Worm (Caenorhabditis elegans) whole organism, L4 larva: ENCODE measurements around the gene C45B2.3.

Source experiments
- D1046.2 ChIP-seq: fragments of 200-800 bp; sonication (Bioruptor generic); IDR thresholded peaks from 2 replicates; pipeline ENCODE4 v1.3.6; 2022; ENCODE audit warnings: missing genetic modification characterization, missing compliant biosample characterization
- F10B5.3 ChIP-seq: sonication (generic microtip); optimal IDR thresholded peaks from 2 replicates; lab custom pipeline; 2016; ENCODE audit warnings: mild to moderate bottlenecking, missing genetic modification characterization, missing compliant biosample characterization
- F26F4.8 ChIP-seq: fragments of 200-800 bp; sonication (Bioruptor generic); conservative IDR thresholded peaks from 2 replicates; pipeline ENCODE4 v1.3.6; 2022; ENCODE audit warnings: missing genetic modification characterization, missing compliant biosample characterization
- F49E8.2 ChIP-seq: sonication (generic microtip); optimal IDR thresholded peaks from 2 replicates; lab custom pipeline; 2016; ENCODE audit warnings: missing compliant biosample characterization, mild to moderate bottlenecking, missing genetic modification characterization, borderline replicate concordance
- T20F7.1 ChIP-seq: fragments of 200-800 bp; sonication (Bioruptor generic); optimal IDR thresholded peaks from 2 replicates; lab custom pipeline; 2018; ENCODE audit warnings: mild to moderate bottlenecking, missing genetic modification characterization, missing compliant biosample characterization
- Y48G9A.11 ChIP-seq: fragments of 200-800 bp; sonication (Bioruptor generic); IDR thresholded peaks from 2 replicates; pipeline ENCODE4 v1.3.6; 2022; ENCODE audit warnings: missing genetic modification reagents, missing genetic modification characterization, missing compliant biosample characterization
- Y75B8A.6 ChIP-seq: fragments of 200-800 bp; sonication (Bioruptor generic); IDR thresholded peaks from 2 replicates; pipeline ENCODE4 v1.3.6; 2022; ENCODE audit warnings: missing genetic modification reagents, missing genetic modification characterization, missing compliant biosample characterization
- ZK546.5 ChIP-seq, 2 experiments: sonication (generic microtip); optimal IDR thresholded peaks; 2 replicates each; lab custom pipeline; 2017; ENCODE audit warnings: missing biosample characterization in 2 of 2, missing genetic modification characterization in 2 of 2
- aly-2 ChIP-seq: sonication (generic microtip); optimal IDR thresholded peaks from 2 replicates; lab custom pipeline; 2018; ENCODE audit warnings: missing biosample characterization, missing genetic modification characterization
- ama-1 ChIP-seq: fragments of 150-350 bp; optimal IDR thresholded peaks from 2 replicates; lab custom pipeline; 2014; ENCODE audit warnings: inconsistent platforms, mixed read lengths
- ceh-20 ChIP-seq: fragments of 200-800 bp; sonication (Bioruptor generic); IDR thresholded peaks from 2 replicates; pipeline ENCODE4 v1.3.6; 2022; ENCODE audit warnings: missing genetic modification reagents, missing genetic modification characterization, missing compliant biosample characterization
- ceh-32 ChIP-seq: sonication (generic microtip); optimal IDR thresholded peaks from 2 replicates; lab custom pipeline; 2016; ENCODE audit warnings: mild to moderate bottlenecking, missing genetic modification characterization, missing compliant biosample characterization; ENCODE audit not compliant: poor library complexity
- ceh-82 ChIP-seq: sonication (generic microtip); optimal IDR thresholded peaks from 2 replicates; lab custom pipeline; 2017; ENCODE audit warnings: missing biosample characterization, missing genetic modification characterization
- ctbp-1 ChIP-seq: fragments of 200-800 bp; sonication (Bioruptor generic); IDR thresholded peaks from 2 replicates; pipeline ENCODE4 v1.3.6; 2022; ENCODE audit warnings: missing genetic modification reagents, missing genetic modification characterization, missing compliant biosample characterization
- daf-19 ChIP-seq: fragments of 200-800 bp; sonication (Bioruptor generic); conservative IDR thresholded peaks from 2 replicates; pipeline ENCODE4 v1.3.6; 2022; ENCODE audit warnings: missing genetic modification characterization, missing compliant biosample characterization
- dmd-6 ChIP-seq: fragments of 200-800 bp; sonication (Bioruptor generic); IDR thresholded peaks from 2 replicates; pipeline ENCODE4 v1.3.6; 2022; ENCODE audit warnings: missing genetic modification reagents, missing genetic modification characterization, missing compliant biosample characterization
- dmd-8 ChIP-seq: fragments of 200-800 bp; sonication (Bioruptor generic); IDR thresholded peaks from 2 replicates; pipeline ENCODE4 v1.3.6; 2022; ENCODE audit warnings: missing genetic modification characterization, missing compliant biosample characterization
- egl-27 ChIP-seq: sonication (generic microtip); optimal IDR thresholded peaks from 3 replicates; lab custom pipeline; 2017; ENCODE audit warnings: missing biosample characterization, missing genetic modification reagents, missing genetic modification characterization
- fos-1 ChIP-seq: fragments of 150-350 bp; optimal IDR thresholded peaks from 2 replicates; lab custom pipeline; 2014; ENCODE audit warnings: missing biosample characterization, missing genetic modification characterization
- hlh-11 ChIP-seq: fragments of 200-800 bp; sonication (Bioruptor generic); optimal IDR thresholded peaks from 2 replicates; lab custom pipeline; 2018; ENCODE audit warnings: mild to moderate bottlenecking, missing genetic modification characterization, missing compliant biosample characterization
- lim-7 ChIP-seq: fragments of 200-800 bp; sonication (Bioruptor generic); IDR thresholded peaks from 2 replicates; pipeline ENCODE4 v1.3.6; 2022; ENCODE audit warnings: missing genetic modification characterization, missing compliant biosample characterization
- lin-29 ChIP-seq: fragments of 200-800 bp; sonication (Bioruptor generic); IDR thresholded peaks from 2 replicates; pipeline ENCODE4 v1.3.6; 2022; ENCODE audit warnings: missing genetic modification reagents, missing genetic modification characterization, missing compliant biosample characterization
- lsy-2 ChIP-seq, 2 experiments: fragments of 150-350 bp in 1 of 2; sonication (generic microtip) in 1 of 2; optimal IDR thresholded peaks; 2 replicates each; lab custom pipeline; 2014 to 2017; ENCODE audit warnings: missing biosample characterization in 2 of 2, missing genetic modification characterization in 2 of 2
- madf-5 ChIP-seq, 2 experiments: fragments of 200-800 bp; sonication (Bioruptor generic); IDR thresholded peaks; 2 replicates each; pipeline ENCODE4 v1.3.6; 2022; ENCODE audit warnings: missing compliant biosample characterization in 2 of 2, missing genetic modification characterization in 2 of 2
- mdl-1 ChIP-seq, 2 experiments: fragments of 150-350 bp in 1 of 2; sonication (generic microtip) in 1 of 2; optimal IDR thresholded peaks; 2 replicates each; lab custom pipeline; 2014 to 2017; ENCODE audit warnings: missing biosample characterization in 2 of 2, missing genetic modification characterization in 2 of 2
- mdt-29 ChIP-seq: fragments of 200-800 bp; sonication (Bioruptor generic); IDR thresholded peaks from 2 replicates; pipeline ENCODE4 v1.3.6; 2022; ENCODE audit warnings: missing genetic modification reagents, missing genetic modification characterization, missing compliant biosample characterization
- mes-2 ChIP-seq: sonication (generic microtip); optimal IDR thresholded peaks from 2 replicates; lab custom pipeline; 2016; ENCODE audit warnings: missing genotype, mild to moderate bottlenecking, missing genetic modification characterization, missing compliant biosample characterization; ENCODE audit not compliant: poor library complexity, severe bottlenecking
- nhr-102 ChIP-seq: sonication (generic microtip); optimal IDR thresholded peaks from 2 replicates; lab custom pipeline; 2016; ENCODE audit warnings: mild to moderate bottlenecking, missing genetic modification characterization, moderate library complexity, missing compliant biosample characterization
- nhr-111 ChIP-seq: fragments of 200-800 bp; sonication (Bioruptor generic); optimal IDR thresholded peaks from 2 replicates; lab custom pipeline; 2018; ENCODE audit warnings: mild to moderate bottlenecking, missing genetic modification characterization, missing compliant biosample characterization
- nhr-237 ChIP-seq: sonication (generic microtip); optimal IDR thresholded peaks from 2 replicates; lab custom pipeline; 2017; ENCODE audit warnings: missing biosample characterization, missing genetic modification characterization
- nhr-25 ChIP-seq: sonication (generic microtip); optimal IDR thresholded peaks from 2 replicates; lab custom pipeline; 2017; ENCODE audit warnings: missing genetic modification characterization, mild to moderate bottlenecking, missing compliant biosample characterization, antibody characterized with exemption, moderate library complexity, borderline replicate concordance; ENCODE audit not compliant: insufficient read depth
- nhr-28 ChIP-seq: fragments of 150-350 bp; optimal IDR thresholded peaks from 2 replicates; lab custom pipeline; 2014; ENCODE audit warnings: missing biosample characterization, missing genetic modification characterization
- nhr-41 ChIP-seq: fragments of 200-800 bp; sonication (Bioruptor generic); IDR thresholded peaks from 2 replicates; pipeline ENCODE4 v1.3.6; 2022; ENCODE audit warnings: missing genetic modification reagents, missing genetic modification characterization, missing compliant biosample characterization
- nhr-42 ChIP-seq: fragments of 200-800 bp; sonication (Bioruptor generic); IDR thresholded peaks from 2 replicates; pipeline ENCODE4 v1.3.6; 2022; ENCODE audit warnings: missing genetic modification characterization, missing compliant biosample characterization
- nhr-77 ChIP-seq: fragments of 150-350 bp; optimal IDR thresholded peaks from 2 replicates; lab custom pipeline; 2014; ENCODE audit warnings: missing biosample characterization, missing genetic modification characterization
- pqm-1 ChIP-seq: sonication (generic microtip); optimal IDR thresholded peaks from 2 replicates; lab custom pipeline; 2017; ENCODE audit warnings: missing biosample characterization, missing genetic modification characterization
- skn-1 ChIP-seq: fragments of 150-350 bp; optimal IDR thresholded peaks from 2 replicates; lab custom pipeline; 2014; ENCODE audit warnings: missing biosample characterization, missing genetic modification characterization
- snpc-1.2 ChIP-seq: fragments of 200-800 bp; sonication (Bioruptor generic); IDR thresholded peaks from 2 replicates; pipeline ENCODE4 v1.3.6; 2022; ENCODE audit warnings: missing genetic modification reagents, missing genetic modification characterization, missing compliant biosample characterization
- tag-97 ChIP-seq: fragments of 200-800 bp; sonication (Bioruptor generic); IDR thresholded peaks from 2 replicates; pipeline ENCODE4 v1.3.6; 2022; ENCODE audit warnings: missing genetic modification characterization, missing compliant biosample characterization
- tra-1 ChIP-seq: fragments of 200-800 bp; sonication (Bioruptor generic); IDR thresholded peaks from 2 replicates; pipeline ENCODE4 v1.3.6; 2022; ENCODE audit warnings: missing genetic modification reagents, missing genetic modification characterization, missing compliant biosample characterization
- unc-130 ChIP-seq: sonication (generic microtip); optimal IDR thresholded peaks from 2 replicates; lab custom pipeline; 2016; ENCODE audit warnings: missing genetic modification reagents, missing genetic modification characterization, missing compliant biosample characterization
- unc-39 ChIP-seq: sonication (generic microtip); optimal IDR thresholded peaks from 2 replicates; lab custom pipeline; 2017; ENCODE audit warnings: missing biosample characterization, missing genetic modification characterization
- unc-62 ChIP-seq, 3 experiments: fragments of 150-350 bp in 1 of 3; sonication (generic microtip); optimal IDR thresholded peaks in 2 of 3; peaks in 1 of 3; 1 replicate in 1 of 3; 2 replicates in 2 of 3; lab custom pipeline; 2014 to 2017; ENCODE audit warnings: missing biosample characterization in 3 of 3, missing genetic modification characterization in 3 of 3, missing genetic modification reagents in 3 of 3, missing genotype in 1 of 3
- vab-7 ChIP-seq: fragments of 200-800 bp; sonication (Bioruptor generic); IDR thresholded peaks from 2 replicates; pipeline ENCODE4 v1.3.6; 2022; ENCODE audit warnings: missing genetic modification reagents, missing genetic modification characterization, missing compliant biosample characterization
- ztf-11 ChIP-seq: fragments of 150-350 bp; optimal IDR thresholded peaks from 2 replicates; lab custom pipeline; 2014; ENCODE audit warnings: missing biosample characterization, missing genetic modification characterization

Gene C45B2.3

ce11 chrX:6081793-6082192 is 967 bp upstream of the C45B2.3 start:
- TF ChIP-seq ztf-11 (tag; lab: Kevin White, UChicago) (no peak), nhr-111 (GFP tag; lab: Kevin White, UChicago) (no peak), hlh-11 (peak; percentile 3), nhr-41 (GFP tag; lab: Robert Waterston, UW) (no peak), lin-29 (GFP tag; lab: Robert Waterston, UW) (no peak), dmd-6 (GFP tag; lab: Robert Waterston, UW) (peak; percentile 48; the same call in 1 of the 2 replicates), egl-27 (no peak), Y75B8A.6 (no peak), tra-1 (GFP tag; lab: Robert Waterston, UW) (0 out of 2 replicates have a peak, but pooled peaks have one; percentile 30), unc-39 (tag; lab: Kevin White, UChicago) (no peak), vab-7 (GFP tag; lab: Robert Waterston, UW) (no peak), pqm-1 (tag; lab: Kevin White, UChicago) (peak; percentile 40), nhr-102 (tag; lab: Kevin White, UChicago) (no peak), ama-1 (lab: Kevin White, UChicago) (no peak), snpc-1.2 (GFP tag; lab: Robert Waterston, UW) (no peak), nhr-28 (tag; lab: Kevin White, UChicago) (peak; percentile 81), mdl-1 (tag; optimal IDR thresholded peaks at IDR 0.05; lab: Kevin White, UChicago) (no peak), ceh-82 (tag; lab: Kevin White, UChicago) (no peak), nhr-42 (GFP tag; lab: Robert Waterston, UW) (no peak), nhr-77 (peak; percentile 7)

ce11 chrX:6084439-6084838 is 1.7 kb downstream of the C45B2.3 start, which contains the start of gene C45B2.2:
Gene C45B2.2, plus strand, starts transcription at chrX:6084739.
- TF ChIP-seq dmd-8 (GFP tag; lab: Robert Waterston, UW) (no peak), unc-62 (GFP tag; optimal IDR thresholded peaks at IDR 0.05 in 1 of 2; lab: Kevin White, UChicago) (no peak), unc-62 (tag; optimal IDR thresholded peaks at IDR 0.05; lab: Kevin White, UChicago) (no peak), lsy-2 (tag; optimal IDR thresholded peaks at IDR 0.05; lab: Kevin White, UChicago) (no peak), unc-39 (tag; lab: Kevin White, UChicago) (no peak), egl-27 (no peak), mes-2 (tag; lab: Kevin White, UChicago) (no peak), aly-2 (tag; lab: Kevin White, UChicago) (no peak)
- TF ChIP-seq, all 104 proteins: peak for 0

ce11 chrX:6085824-6086223 is 3.1 kb downstream of the C45B2.3 start, which contains the start of gene C45B2.1:
Gene C45B2.1, plus strand, starts transcription at chrX:6086124.
- TF ChIP-seq nhr-25 (tag; lab: Kevin White, UChicago) (no peak), nhr-28 (tag; lab: Kevin White, UChicago) (no peak), Y75B8A.6 (no peak), ZK546.5 (tag; optimal IDR thresholded peaks at IDR 0.05; lab: Kevin White, UChicago) (no peak), D1046.2 (GFP tag; lab: Robert Waterston, UW) (no peak), fos-1 (tag; lab: Kevin White, UChicago) (no peak), F26F4.8 (GFP tag; lab: Robert Waterston, UW) (no peak), nhr-42 (GFP tag; lab: Robert Waterston, UW) (no peak), nhr-237 (tag; lab: Kevin White, UChicago) (no peak), ceh-32 (no peak), ctbp-1 (GFP tag; lab: Robert Waterston, UW) (no peak), madf-5 (GFP tag; IDR thresholded peaks at IDR 0.05; lab: Robert Waterston, UW) (no peak), F49E8.2 (tag; lab: Kevin White, UChicago) (no peak)

- TF ChIP-seq tag-97 (GFP tag; lab: Robert Waterston, UW) (no peak), skn-1 (tag; lab: Kevin White, UChicago) (no peak), F10B5.3 (tag; lab: Kevin White, UChicago) (no peak), lin-29 (GFP tag; lab: Robert Waterston, UW) (no peak), daf-19 (GFP tag; lab: Robert Waterston, UW) (no peak), ceh-20 (GFP tag; lab: Robert Waterston, UW) (no peak), F49E8.2 (tag; lab: Kevin White, UChicago) (no peak), Y48G9A.11 (no peak), unc-130 (GFP tag; lab: Kevin White, UChicago) (no peak), T20F7.1 (GFP tag; lab: Kevin White, UChicago) (no peak), mdt-29 (GFP tag; lab: Robert Waterston, UW) (no peak), lim-7 (GFP tag; lab: Robert Waterston, UW) (no peak), vab-7 (GFP tag; lab: Robert Waterston, UW) (no peak), ctbp-1 (GFP tag; lab: Robert Waterston, UW) (no peak)
These were observed 4.9 kb downstream of the C45B2.3 start, which contains the start of gene C45B2.8 for ce11 chrX:6087676-6088075. Gene C45B2.8, plus strand, starts transcription at chrX:6087976.
